Worm (Caenorhabditis elegans) whole organism, L2 larva: ENCODE data around the gene C28H8.3.

ENCODE experiments used
- C34F6.9 ChIP-seq: fragments of 150-350 bp; optimal IDR thresholded peaks from 2 replicates; lab custom pipeline; 2014; ENCODE audit warnings: missing biosample characterization, missing genetic modification characterization
- F13H6.1 ChIP-seq: sonication (generic microtip); optimal IDR thresholded peaks from 2 replicates; lab custom pipeline; 2016; ENCODE audit warnings: missing genetic modification characterization, missing compliant biosample characterization
- R02D3.7 ChIP-seq: fragments of 150-350 bp; optimal IDR thresholded peaks from 2 replicates; lab custom pipeline; 2014; ENCODE audit warnings: missing biosample characterization, missing genetic modification characterization
- Y55F3AM.14 ChIP-seq: fragments of 200-800 bp; sonication (Bioruptor generic); optimal IDR thresholded peaks from 2 replicates; lab custom pipeline; 2018; ENCODE audit warnings: mild to moderate bottlenecking, missing genetic modification characterization, missing compliant biosample characterization
- ZK546.5 ChIP-seq: sonication (generic microtip); optimal IDR thresholded peaks from 2 replicates; lab custom pipeline; 2017; ENCODE audit warnings: missing biosample characterization, missing genetic modification characterization
- alr-1 ChIP-seq: fragments of 150-350 bp; optimal IDR thresholded peaks from 2 replicates; lab custom pipeline; 2014; ENCODE audit warnings: missing biosample characterization, missing genetic modification characterization
- aly-2 ChIP-seq: fragments of 150-350 bp; optimal IDR thresholded peaks from 2 replicates; lab custom pipeline; 2014; ENCODE audit warnings: missing biosample characterization, missing genetic modification characterization
- ama-1 ChIP-seq: fragments of 150-350 bp; optimal IDR thresholded peaks from 2 replicates; lab custom pipeline; 2018; ENCODE audit warnings: inconsistent platforms
- blmp-1 ChIP-seq: sonication (generic microtip); optimal IDR thresholded peaks from 2 replicates; lab custom pipeline; 2017; ENCODE audit warnings: missing genetic modification characterization, mild to moderate bottlenecking, missing compliant biosample characterization, antibody characterized with exemption, moderate library complexity; ENCODE audit not compliant: insufficient read depth
- ceh-16 ChIP-seq: fragments of 150-350 bp; optimal IDR thresholded peaks from 2 replicates; lab custom pipeline; 2014; ENCODE audit warnings: missing biosample characterization, missing genetic modification characterization
- ceh-82 ChIP-seq: fragments of 150-350 bp; optimal IDR thresholded peaks from 2 replicates; lab custom pipeline; 2014; ENCODE audit warnings: missing biosample characterization, missing genetic modification characterization
- crh-2 ChIP-seq: sonication (generic microtip); optimal IDR thresholded peaks from 2 replicates; lab custom pipeline; 2017; ENCODE audit warnings: missing biosample characterization, missing genetic modification characterization
- dmd-4 ChIP-seq: sonication (generic microtip); optimal IDR thresholded peaks from 2 replicates; lab custom pipeline; 2017; ENCODE audit warnings: missing biosample characterization, missing genetic modification characterization
- egl-27 ChIP-seq: sonication (generic microtip); optimal IDR thresholded peaks from 3 replicates; lab custom pipeline; 2017; ENCODE audit warnings: missing biosample characterization, missing genetic modification reagents, missing genetic modification characterization
- elt-1 ChIP-seq: fragments of 150-350 bp; optimal IDR thresholded peaks from 2 replicates; lab custom pipeline; 2014; ENCODE audit warnings: missing biosample characterization, missing genetic modification characterization
- elt-3 ChIP-seq: sonication (generic microtip); optimal IDR thresholded peaks from 2 replicates; lab custom pipeline; 2017; ENCODE audit warnings: missing biosample characterization, missing genetic modification characterization
- fos-1 ChIP-seq: fragments of 150-350 bp; optimal IDR thresholded peaks from 2 replicates; lab custom pipeline; 2014; ENCODE audit warnings: missing biosample characterization, missing genetic modification characterization
- gmeb-1 ChIP-seq: fragments of 150-350 bp; optimal IDR thresholded peaks from 2 replicates; lab custom pipeline; 2014; ENCODE audit warnings: missing biosample characterization, missing genetic modification characterization
- lin-11 ChIP-seq: fragments of 150-350 bp; sonication (generic microtip); optimal IDR thresholded peaks from 2 replicates; lab custom pipeline; 2014; ENCODE audit warnings: missing biosample characterization, missing genetic modification characterization, inconsistent platforms, mixed read lengths
- lin-13 ChIP-seq: fragments of 150-350 bp; optimal IDR thresholded peaks from 2 replicates; lab custom pipeline; 2014; ENCODE audit warnings: missing biosample characterization, missing genetic modification reagents, missing genetic modification characterization
- lin-39 ChIP-seq: fragments of 150-350 bp; optimal IDR thresholded peaks from 2 replicates; lab custom pipeline; 2014; ENCODE audit warnings: missing biosample characterization, missing genetic modification reagents, missing genetic modification characterization
- lsy-2 ChIP-seq, 2 experiments: fragments of 150-350 bp in 1 of 2; sonication (generic microtip) in 1 of 2; optimal IDR thresholded peaks; 2 replicates each; lab custom pipeline; 2014 to 2017; ENCODE audit warnings: missing biosample characterization in 2 of 2, missing genetic modification characterization in 2 of 2
- mab-5 ChIP-seq: fragments of 150-350 bp; optimal IDR thresholded peaks from 2 replicates; lab custom pipeline; 2014; ENCODE audit warnings: missing biosample characterization, missing genetic modification characterization
- mbf-1 ChIP-seq: sonication (generic microtip); optimal IDR thresholded peaks from 2 replicates; lab custom pipeline; 2017; ENCODE audit warnings: missing biosample characterization, missing genetic modification characterization
- mdl-1 ChIP-seq, 2 experiments: fragments of 150-350 bp in 1 of 2; sonication (generic microtip) in 1 of 2; optimal IDR thresholded peaks; 2 replicates each; lab custom pipeline; 2017; ENCODE audit warnings: missing biosample characterization in 2 of 2, missing genetic modification characterization in 2 of 2
- nhr-10 ChIP-seq: sonication (generic microtip); optimal IDR thresholded peaks from 2 replicates; lab custom pipeline; 2017; ENCODE audit warnings: missing biosample characterization, missing genetic modification characterization
- nhr-11 ChIP-seq: fragments of 150-350 bp; optimal IDR thresholded peaks from 2 replicates; lab custom pipeline; 2014; ENCODE audit warnings: missing biosample characterization, missing genetic modification characterization
- nhr-12 ChIP-seq: fragments of 150-350 bp; optimal IDR thresholded peaks from 2 replicates; lab custom pipeline; 2014; ENCODE audit warnings: missing biosample characterization, missing genetic modification characterization
- nhr-129 ChIP-seq: fragments of 150-350 bp; optimal IDR thresholded peaks from 2 replicates; lab custom pipeline; 2014; ENCODE audit warnings: missing biosample characterization, missing genetic modification characterization
- nhr-21 ChIP-seq: fragments of 150-350 bp; optimal IDR thresholded peaks from 2 replicates; lab custom pipeline; 2014; ENCODE audit warnings: missing biosample characterization, missing genetic modification characterization
- nhr-23 ChIP-seq: fragments of 150-350 bp; optimal IDR thresholded peaks from 2 replicates; lab custom pipeline; 2014; ENCODE audit warnings: missing biosample characterization, missing genetic modification reagents, missing genetic modification characterization
- nhr-237 ChIP-seq: fragments of 150-350 bp; optimal IDR thresholded peaks from 2 replicates; lab custom pipeline; 2014; ENCODE audit warnings: missing biosample characterization, missing genetic modification characterization
- nhr-25 ChIP-seq: fragments of 150-350 bp; sonication (generic microtip); optimal IDR thresholded peaks from 3 replicates; lab custom pipeline; 2014; ENCODE audit warnings: missing biosample characterization, missing genetic modification characterization
- nhr-6 ChIP-seq: fragments of 150-350 bp; optimal IDR thresholded peaks from 2 replicates; lab custom pipeline; 2014; ENCODE audit warnings: missing biosample characterization, missing genetic modification characterization
- nhr-77 ChIP-seq: fragments of 150-350 bp; optimal IDR thresholded peaks from 2 replicates; lab custom pipeline; 2014; ENCODE audit warnings: missing biosample characterization, missing genetic modification characterization
- peb-1 ChIP-seq: fragments of 150-350 bp; optimal IDR thresholded peaks from 2 replicates; lab custom pipeline; 2014; ENCODE audit warnings: missing biosample characterization, missing genetic modification characterization
- sem-4 ChIP-seq: fragments of 150-350 bp; optimal IDR thresholded peaks from 2 replicates; lab custom pipeline; 2014; ENCODE audit warnings: missing biosample characterization, missing genetic modification reagents, missing genetic modification characterization
- skn-1 ChIP-seq: sonication (generic microtip); optimal IDR thresholded peaks from 2 replicates; lab custom pipeline; 2017; ENCODE audit warnings: missing biosample characterization, missing genetic modification characterization
- sma-3 ChIP-seq: sonication (generic microtip); optimal IDR thresholded peaks from 2 replicates; lab custom pipeline; 2016; ENCODE audit warnings: missing genetic modification reagents, missing genetic modification characterization, missing compliant biosample characterization
- sma-9 ChIP-seq, 2 experiments: fragments of 150-350 bp in 1 of 2; sonication (generic microtip) in 1 of 2; optimal IDR thresholded peaks; 2 replicates each; lab custom pipeline; 2014 to 2016; ENCODE audit warnings: missing genetic modification characterization in 2 of 2, mild to moderate bottlenecking in 1 of 2, missing biosample characterization in 1 of 2, missing compliant biosample characterization in 1 of 2, missing genetic modification reagents in 1 of 2, moderate library complexity in 1 of 2
- snpc-4 ChIP-seq: fragments of 150-350 bp; optimal IDR thresholded peaks from 2 replicates; lab custom pipeline; 2014; ENCODE audit warnings: missing biosample characterization, missing genetic modification characterization
- unc-39 ChIP-seq: fragments of 150-350 bp; optimal IDR thresholded peaks from 2 replicates; lab custom pipeline; 2014; ENCODE audit warnings: missing biosample characterization, missing genetic modification characterization
- unc-55 ChIP-seq: fragments of 150-350 bp; sonication (generic microtip); optimal IDR thresholded peaks from 3 replicates; lab custom pipeline; 2014; ENCODE audit warnings: missing biosample characterization, missing genetic modification reagents, missing genetic modification characterization
- unc-62 ChIP-seq: fragments of 150-350 bp; optimal IDR thresholded peaks from 2 replicates; lab custom pipeline; 2014; ENCODE audit warnings: missing biosample characterization, missing genetic modification reagents, missing genetic modification characterization
- zag-1 ChIP-seq: fragments of 150-350 bp; optimal IDR thresholded peaks from 2 replicates; lab custom pipeline; 2014; ENCODE audit warnings: missing biosample characterization, missing genetic modification characterization
- ztf-1 ChIP-seq: fragments of 200-800 bp; sonication (Bioruptor generic); conservative IDR thresholded peaks from 2 replicates; pipeline ENCODE4 v1.3.6; 2022; ENCODE audit warnings: missing genetic modification characterization, missing compliant biosample characterization
- ztf-11 ChIP-seq: sonication (generic microtip); optimal IDR thresholded peaks from 2 replicates; lab custom pipeline; 2017; ENCODE audit warnings: missing biosample characterization, missing genetic modification characterization
- ztf-4 ChIP-seq: fragments of 150-350 bp; optimal IDR thresholded peaks from 2 replicates; lab custom pipeline; 2014; ENCODE audit warnings: missing biosample characterization, missing genetic modification characterization

Gene C28H8.3

ce11 chrIII:5921067-5921678 lies 12.7 kb downstream of the C28H8.3 start:
- TF ChIP-seq nhr-237 (tag; lab: Kevin White, UChicago) (no peak), zag-1 (tag; lab: Kevin White, UChicago) (no peak), F13H6.1 (no peak), aly-2 (tag; lab: Kevin White, UChicago) (no peak), nhr-6 (no peak), lin-11 (tag; lab: Kevin White, UChicago) (no peak), ZK546.5 (tag; lab: Kevin White, UChicago) (no peak), unc-55 (GFP tag; lab: Kevin White, UChicago) (no peak), peb-1 (tag; lab: Kevin White, UChicago) (no peak), nhr-11 (no peak), egl-27 (tag; lab: Kevin White, UChicago) (no peak), ceh-16 (tag; lab: Kevin White, UChicago) (no peak), blmp-1 (tag; lab: Kevin White, UChicago) (peak; percentile 66), sma-9 (GFP tag; optimal IDR thresholded peaks at IDR 0.05; lab: Kevin White, UChicago) (peak; percentile 84), sma-9 (tag; optimal IDR thresholded peaks at IDR 0.05; lab: Kevin White, UChicago) (no peak), ama-1 (no peak), Y55F3AM.14 (no peak), skn-1 (tag; lab: Kevin White, UChicago) (no peak), crh-2 (tag; lab: Kevin White, UChicago) (peak; percentile 38), nhr-21 (tag; lab: Kevin White, UChicago) (peak; percentile 92), sma-3 (GFP tag; lab: Kevin White, UChicago) (peak; percentile 72), gmeb-1 (peak; percentile 41), ztf-1 (GFP tag; lab: Robert Waterston, UW) (no peak), lin-39 (tag; lab: Kevin White, UChicago) (no peak), mbf-1 (no peak), nhr-12 (tag; lab: Kevin White, UChicago) (no peak), unc-62 (GFP tag; lab: Kevin White, UChicago) (no peak), snpc-4 (tag; lab: Kevin White, UChicago) (no peak), C34F6.9 (no peak), ztf-4 (tag; lab: Kevin White, UChicago) (no peak), alr-1 (tag; lab: Kevin White, UChicago) (no peak), mab-5 (tag; lab: Kevin White, UChicago) (no peak), lsy-2 (tag; optimal IDR thresholded peaks at IDR 0.05; lab: Kevin White, UChicago) (peak in 1 of 2 experiments; percentile 33), unc-39 (tag; lab: Kevin White, UChicago) (no peak), elt-1 (tag; lab: Kevin White, UChicago) (no peak), mdl-1 (tag; optimal IDR thresholded peaks at IDR 0.05; lab: Kevin White, UChicago) (peak in 1 of 2 experiments; percentile 45), R02D3.7 (tag; lab: Kevin White, UChicago) (no peak), ztf-11 (tag; lab: Kevin White, UChicago) (no peak), nhr-25 (peak; percentile 71), nhr-77 (no peak), nhr-23 (tag; lab: Kevin White, UChicago) (no peak), nhr-129 (peak; percentile 21), sem-4 (tag; lab: Kevin White, UChicago) (no peak), dmd-4 (tag; lab: Kevin White, UChicago) (no peak), nhr-10 (tag; lab: Kevin White, UChicago) (no peak), fos-1 (peak; percentile 25), ceh-82 (tag; lab: Kevin White, UChicago) (no peak), lin-13 (GFP tag; lab: Kevin White, UChicago) (no peak), elt-3 (tag; lab: Kevin White, UChicago) (no peak)
